Fruit fly (Drosophila melanogaster) whole organism, wandering third instar larva: ENCODE measurements around the gene CG10333.
A peak's percentile ranks its signal among the peaks of the same experiment; 100 is the strongest.

ENCODE experiments used
- Abd-B ChIP-seq: fragments of >200 bp; optimal IDR thresholded peaks from 2 replicates; lab custom pipeline; 2017; ENCODE audit warnings: missing biosample characterization, missing genetic modification characterization
- CG32264 ChIP-seq: fragments of 200-800 bp; sonication (Bioruptor generic); optimal IDR thresholded peaks from 2 replicates; lab custom pipeline; 2016; ENCODE audit warnings: missing biosample characterization, missing genetic modification characterization
- CG9705 ChIP-seq: fragments of 200-800 bp; sonication (Bioruptor generic); optimal IDR thresholded peaks from 2 replicates; lab custom pipeline; 2018; ENCODE audit warnings: missing biosample characterization, mild to moderate bottlenecking, missing genetic modification characterization
- CrebA ChIP-seq: fragments of 200-800 bp; sonication (Bioruptor generic); optimal IDR thresholded peaks from 2 replicates; lab custom pipeline; 2016; ENCODE audit warnings: missing biosample characterization, mild to moderate bottlenecking, missing genetic modification characterization, borderline replicate concordance
- Dfd ChIP-seq: fragments of >200 bp; optimal IDR thresholded peaks from 2 replicates; lab custom pipeline; 2017; ENCODE audit warnings: missing biosample characterization, missing genetic modification characterization
- Dif ChIP-seq: fragments of 200-275, 200-300 bp; sonication (Bioruptor generic); optimal IDR thresholded peaks from 2 replicates; lab custom pipeline; 2018; ENCODE audit warnings: missing biosample characterization, missing genetic modification characterization; ENCODE audit not compliant: partially characterized antibody
- GATAd ChIP-seq: sonication (Bioruptor generic); optimal IDR thresholded peaks from 2 replicates; lab custom pipeline; 2016; ENCODE audit warnings: missing biosample characterization, missing genetic modification characterization
- HLH106 ChIP-seq: fragments of 200-800 bp; optimal IDR thresholded peaks from 3 replicates; lab custom pipeline; 2019; ENCODE audit warnings: missing biosample characterization, mild to moderate bottlenecking, missing genetic modification characterization, moderate library complexity
- Hnf4 ChIP-seq: fragments of 200-800 bp; sonication (Bioruptor generic); optimal IDR thresholded peaks from 2 replicates; lab custom pipeline; 2016; ENCODE audit warnings: missing biosample characterization, mild to moderate bottlenecking, missing genetic modification characterization
- Hr78 ChIP-seq: fragments of >200 bp; optimal IDR thresholded peaks from 2 replicates; lab custom pipeline; 2017; ENCODE audit warnings: missing biosample characterization, missing genetic modification characterization
- Hr83 ChIP-seq: fragments of 200-300 bp; sonication (Bioruptor generic); optimal IDR thresholded peaks from 2 replicates; lab custom pipeline; 2016; ENCODE audit warnings: missing biosample characterization, mild to moderate bottlenecking, missing genetic modification characterization, moderate library complexity; ENCODE audit not compliant: poor library complexity, severe bottlenecking
- Jra ChIP-seq: sonication (Bioruptor generic); optimal IDR thresholded peaks from 2 replicates; lab custom pipeline; 2016; ENCODE audit warnings: missing biosample characterization, missing genetic modification characterization
- Mio ChIP-seq: sonication (Bioruptor generic); optimal IDR thresholded peaks from 2 replicates; lab custom pipeline; 2016; ENCODE audit warnings: missing biosample characterization, missing genetic modification characterization
- Myc ChIP-seq: fragments of >200 bp; optimal IDR thresholded peaks from 2 replicates; lab custom pipeline; 2017
- N ChIP-seq: fragments of >200 bp; optimal IDR thresholded peaks from 2 replicates; lab custom pipeline; 2018; ENCODE audit warnings: missing biosample characterization, missing external identifiers, missing genetic modification characterization
- OdsH ChIP-seq: fragments of 200-800 bp; sonication (Bioruptor generic); optimal IDR thresholded peaks from 2 replicates; lab custom pipeline; 2016; ENCODE audit warnings: missing biosample characterization, mild to moderate bottlenecking, missing genetic modification characterization
- Rel ChIP-seq, 2 experiments: fragments of 200-800 bp; sonication (Bioruptor generic) in 1 of 2; optimal IDR thresholded peaks; 2 replicates in 1 of 2; 3 replicates in 1 of 2; lab custom pipeline; 2016 to 2019; ENCODE audit warnings: mild to moderate bottlenecking in 2 of 2, missing biosample characterization in 2 of 2, missing genetic modification characterization in 2 of 2, moderate library complexity in 1 of 2
- Sp1 ChIP-seq: fragments of 200-800 bp; sonication (Bioruptor generic); optimal IDR thresholded peaks from 3 replicates; lab custom pipeline; 2019; ENCODE audit warnings: missing biosample characterization, mild to moderate bottlenecking, missing genetic modification characterization, moderate library complexity
- Vsx2 ChIP-seq: fragments of 200-300, 225-300 bp; sonication (Bioruptor generic); optimal IDR thresholded peaks from 2 replicates; lab custom pipeline; 2018; ENCODE audit warnings: missing biosample characterization, missing genetic modification characterization; ENCODE audit not compliant: partially characterized antibody
- br ChIP-seq: fragments of 200-800 bp; sonication (Bioruptor generic); optimal IDR thresholded peaks from 2 replicates; lab custom pipeline; 2016; ENCODE audit warnings: missing biosample characterization, missing genetic modification characterization
- brk ChIP-seq: fragments of 200-800 bp; sonication (Bioruptor generic); optimal IDR thresholded peaks from 2 replicates; lab custom pipeline; 2016; ENCODE audit warnings: missing biosample characterization, mild to moderate bottlenecking, missing genetic modification characterization
- dl ChIP-seq, 2 experiments: fragments of 175-275, 200-275 bp in 1 of 2; fragments of 200-275 bp in 1 of 2; sonication (Bioruptor generic); optimal IDR thresholded peaks; lab custom pipeline; 2018; ENCODE audit warnings: mild to moderate bottlenecking in 2 of 2, missing biosample characterization in 2 of 2, missing genetic modification characterization in 2 of 2, moderate library complexity in 2 of 2; ENCODE audit not compliant: partially characterized antibody in 2 of 2, insufficient read depth in 1 of 2
- dmrt93B ChIP-seq: fragments of 200-800 bp; sonication (Bioruptor generic); optimal IDR thresholded peaks from 2 replicates; lab custom pipeline; 2018; ENCODE audit warnings: missing biosample characterization, mild to moderate bottlenecking, missing genetic modification characterization
- dsf ChIP-seq: sonication (Bioruptor generic); optimal IDR thresholded peaks from 2 replicates; lab custom pipeline; 2016; ENCODE audit warnings: missing biosample characterization, missing genetic modification characterization, borderline replicate concordance
- ey ChIP-seq: fragments of 200-800 bp; sonication (Bioruptor generic); optimal IDR thresholded peaks from 2 replicates; lab custom pipeline; 2016; ENCODE audit warnings: missing biosample characterization, missing genetic modification characterization
- foxo ChIP-seq, 2 experiments: fragments of 200-800 bp; sonication (Bioruptor generic); optimal IDR thresholded peaks; 2 replicates in 1 of 2; 3 replicates in 1 of 2; lab custom pipeline; 2016 to 2017; ENCODE audit warnings: missing biosample characterization in 2 of 2, missing genetic modification characterization in 2 of 2
- fru ChIP-seq: fragments of 200-800 bp; sonication (Bioruptor generic); optimal IDR thresholded peaks from 3 replicates; lab custom pipeline; 2016; ENCODE audit warnings: missing biosample characterization, mild to moderate bottlenecking, missing genetic modification characterization
- h ChIP-seq: fragments of 200-800 bp; sonication (Bioruptor generic); optimal IDR thresholded peaks from 3 replicates; lab custom pipeline; 2016; ENCODE audit warnings: missing biosample characterization, mild to moderate bottlenecking, missing genetic modification characterization
- jim ChIP-seq: fragments of 175-275, 200-325 bp; sonication (Bioruptor generic); optimal IDR thresholded peaks from 2 replicates; lab custom pipeline; 2016; ENCODE audit warnings: missing biosample characterization, mild to moderate bottlenecking, missing genetic modification characterization
- lola ChIP-seq: fragments of >200 bp; optimal IDR thresholded peaks from 2 replicates; lab custom pipeline; 2017; ENCODE audit warnings: missing biosample characterization, missing genetic modification characterization
- pan ChIP-seq: fragments of >200 bp; optimal IDR thresholded peaks from 2 replicates; lab custom pipeline; 2017
- psq ChIP-seq: fragments of 200-800 bp; sonication (Bioruptor generic); optimal IDR thresholded peaks from 3 replicates; lab custom pipeline; 2017; ENCODE audit warnings: missing biosample characterization, mild to moderate bottlenecking, missing genetic modification characterization, moderate library complexity
- rgr ChIP-seq: fragments of 200-800 bp; sonication (Bioruptor generic); optimal IDR thresholded peaks from 3 replicates; lab custom pipeline; 2016; ENCODE audit warnings: missing biosample characterization, mild to moderate bottlenecking, missing genetic modification characterization
- sage ChIP-seq: fragments of 200-800 bp; sonication (Bioruptor generic); optimal IDR thresholded peaks from 2 replicates; lab custom pipeline; 2016; ENCODE audit warnings: missing biosample characterization, mild to moderate bottlenecking, missing genetic modification characterization
- sv ChIP-seq: fragments of 200-800 bp; sonication (Bioruptor generic); optimal IDR thresholded peaks from 3 replicates; lab custom pipeline; 2016; ENCODE audit warnings: missing biosample characterization, missing genetic modification characterization
- tai ChIP-seq: sonication (Bioruptor generic); optimal IDR thresholded peaks from 2 replicates; lab custom pipeline; 2016; ENCODE audit warnings: missing biosample characterization, missing genetic modification characterization
- usp ChIP-seq: fragments of >200 bp; optimal IDR thresholded peaks from 2 replicates; lab custom pipeline; 2017; ENCODE audit warnings: missing biosample characterization, missing genetic modification characterization
- woc ChIP-seq: sonication (Bioruptor generic); optimal IDR thresholded peaks from 2 replicates; lab custom pipeline; 2016; ENCODE audit warnings: missing biosample characterization, mild to moderate bottlenecking, missing genetic modification characterization

CG10333 gene

DNA sequence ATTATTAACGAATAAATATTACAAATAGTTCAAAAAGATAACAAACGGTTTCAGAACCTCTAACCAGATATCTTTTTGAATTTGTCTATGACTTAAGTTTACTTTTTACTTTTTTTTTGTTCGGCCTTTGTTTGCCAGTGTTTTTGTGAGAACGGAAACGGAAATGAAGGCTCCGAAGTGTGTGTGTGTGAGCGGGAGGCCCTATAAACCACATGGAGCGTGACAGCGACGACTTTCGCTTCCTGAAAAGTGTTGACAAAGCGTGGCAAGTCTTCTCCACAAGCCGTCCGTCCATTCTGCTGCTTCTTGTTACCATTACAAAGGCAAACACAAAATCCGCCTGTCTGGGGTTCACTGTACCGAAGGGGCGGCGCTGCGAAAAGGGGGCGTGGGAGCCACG, 42.2 kb upstream of the CG10333 start:
- TF ChIP-seq foxo (GFP tag; optimal IDR thresholded peaks at IDR 0.05; lab: Kevin White, UChicago) = no peak
- TF ChIP-seq br (GFP tag; lab: Kevin White, UChicago) = no peak
- TF ChIP-seq Dif (GFP tag; lab: Kevin White, UChicago) = no peak
- no peak for TF ChIP-seq psq
- TF ChIP-seq sv (GFP tag; lab: Kevin White, UChicago) = no peak
- TF ChIP-seq Sp1 = no peak
- TF ChIP-seq CG9705 = no peak
- TF ChIP-seq Abd-B (GFP tag; lab: Kevin White, UChicago) = no peak
- no peak for TF ChIP-seq brk (GFP tag; lab: Kevin White, UChicago)
- TF ChIP-seq Mio (GFP tag; lab: Kevin White, UChicago) = no peak
- TF ChIP-seq pan (lab: Kevin White, UChicago) = no peak
- TF ChIP-seq tai = no peak
- TF ChIP-seq fru (GFP tag; lab: Kevin White, UChicago) = no peak
- TF ChIP-seq dsf = no peak
- TF ChIP-seq lola (GFP tag; lab: Kevin White, UChicago) = no peak
- no peak for TF ChIP-seq Vsx2 (GFP tag; lab: Kevin White, UChicago)
- no peak for TF ChIP-seq sage (GFP tag; lab: Kevin White, UChicago)
- no peak for TF ChIP-seq jim (GFP tag; lab: Kevin White, UChicago)
- no peak for TF ChIP-seq rgr (GFP tag; lab: Kevin White, UChicago)
- no peak for TF ChIP-seq CG32264 (GFP tag; lab: Kevin White, UChicago)
- TF ChIP-seq, all 38 proteins: peak for 0

DNA sequence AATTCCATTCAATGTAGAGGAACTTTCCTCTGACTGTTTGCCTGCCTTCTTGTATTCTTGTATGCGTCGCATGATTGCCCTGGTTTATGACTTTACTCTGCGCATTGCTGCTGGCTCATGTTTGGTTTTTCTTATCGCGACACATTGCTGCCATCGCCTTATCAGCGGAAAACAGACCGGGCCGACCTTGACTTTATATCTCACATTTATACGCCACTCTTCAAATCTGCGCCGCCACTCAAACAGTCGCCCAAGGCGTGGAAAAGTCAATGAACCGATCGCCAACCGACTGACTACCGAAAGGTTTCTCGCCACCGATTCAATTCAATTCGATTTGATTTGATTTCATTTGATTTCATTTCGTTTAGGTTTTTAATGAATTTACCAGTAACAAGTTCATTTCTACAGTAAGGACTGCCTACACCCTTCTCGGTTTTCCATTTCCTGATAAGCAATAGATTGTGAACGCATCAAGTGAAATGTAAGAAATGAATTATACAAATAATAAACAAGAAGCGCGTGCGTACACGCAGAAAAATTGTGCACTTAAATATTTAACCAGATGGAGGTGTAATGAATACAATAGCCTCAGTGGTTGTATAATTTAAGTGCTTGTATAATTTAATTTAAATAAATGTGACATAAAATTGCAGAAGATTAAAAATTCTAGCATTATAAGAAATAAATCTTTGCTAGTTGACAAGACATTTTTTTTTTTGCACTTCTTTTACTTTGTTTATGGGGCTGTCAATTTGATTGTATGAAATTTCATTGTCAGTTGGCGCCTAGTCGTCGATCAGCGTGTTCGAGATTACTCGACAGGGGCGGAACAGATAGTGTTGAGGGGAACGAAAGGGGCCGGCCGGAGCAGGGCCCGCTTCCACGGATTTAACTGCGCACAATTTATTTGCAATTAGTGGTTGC, 40.1 kb upstream of the CG10333 start:
- TF ChIP-seq N (GFP tag; lab: Kevin White, UChicago) (no peak), Hnf4 (no peak), dmrt93B (no peak), psq (peak; percentile 2), Dfd (GFP tag; lab: Kevin White, UChicago) (no peak), lola (GFP tag; lab: Kevin White, UChicago) (no peak), CG9705 (no peak), Hr78 (GFP tag; lab: Kevin White, UChicago) (no peak), Sp1 (no peak), Dif (GFP tag; lab: Kevin White, UChicago) (no peak), dl (GFP tag; optimal IDR thresholded peaks at IDR 0.05; lab: Kevin White, UChicago; ENCODE audit: insufficient read depth in 1 of 2, partially characterized antibody in 2 of 2) (no peak), Mio (GFP tag; lab: Kevin White, UChicago) (no peak), dsf (no peak), OdsH (GFP tag; lab: Kevin White, UChicago) (no peak), Hr83 (no peak), pan (lab: Kevin White, UChicago) (no peak), GATAd (GFP tag; lab: Kevin White, UChicago) (no peak), fru (GFP tag; lab: Kevin White, UChicago) (peak; percentile 12), Abd-B (GFP tag; lab: Kevin White, UChicago) (no peak), Myc (lab: Kevin White, UChicago) (no peak), CG32264 (GFP tag; lab: Kevin White, UChicago) (no peak), sv (GFP tag; lab: Kevin White, UChicago) (no peak), Jra (GFP tag; lab: Kevin White, UChicago) (no peak), ey (GFP tag; lab: Kevin White, UChicago) (peak; percentile 18), Vsx2 (GFP tag; lab: Kevin White, UChicago) (no peak), jim (GFP tag; lab: Kevin White, UChicago) (no peak), usp (GFP tag; lab: Kevin White, UChicago) (no peak), brk (GFP tag; lab: Kevin White, UChicago) (no peak), HLH106 (tag; lab: Kevin White, UChicago) (peak; percentile 6), h (peak; percentile 48), tai (no peak), br (GFP tag; lab: Kevin White, UChicago) (no peak), CrebA (GFP tag; lab: Kevin White, UChicago) (no peak), rgr (GFP tag; lab: Kevin White, UChicago) (peak; percentile 6), Rel (GFP tag; optimal IDR thresholded peaks at IDR 0.05; lab: Kevin White, UChicago) (no peak), Rel (tag; optimal IDR thresholded peaks at IDR 0.05; lab: Kevin White, UChicago) (peak; percentile 44), foxo (GFP tag; optimal IDR thresholded peaks at IDR 0.05; lab: Kevin White, UChicago) (peak in 1 of 2 experiments; percentile 26), woc (GFP tag; lab: Kevin White, UChicago) (no peak), sage (GFP tag; lab: Kevin White, UChicago) (no peak)
